Fruit fly (Drosophila melanogaster) ovary, adult (tissue): ENCODE data around the gene APC7.

Source experiments
- CG17801 ChIP-seq: fragments of 200-800 bp; optimal IDR thresholded peaks from 2 replicates; lab custom pipeline; 2019; ENCODE audit warnings: missing biosample characterization, mild to moderate bottlenecking, missing genetic modification characterization, moderate library complexity; ENCODE audit not compliant: partially characterized antibody

Gene APC7

DNA sequence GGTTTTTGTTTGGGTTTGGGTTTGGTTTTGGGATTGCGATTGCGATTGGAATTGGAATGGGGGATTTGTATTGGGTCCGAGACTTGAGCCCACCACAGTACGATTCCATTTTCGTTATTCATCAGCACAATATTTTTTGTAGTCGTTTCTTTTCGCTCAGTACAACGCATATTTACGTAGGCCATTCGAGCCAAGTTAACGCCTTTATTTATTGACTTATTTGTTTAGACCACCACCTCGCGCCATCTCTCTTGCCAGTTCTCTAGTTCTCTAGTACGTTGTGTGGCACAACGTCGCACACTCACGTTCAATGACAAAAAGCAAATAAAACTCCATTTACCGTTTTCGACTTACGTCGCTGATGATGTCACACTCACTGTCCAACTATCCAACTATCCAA lies 7.8 kb downstream of the APC7 start:
- TF ChIP-seq CG17801 (GFP tag; lab: Kevin White, UChicago), result no peak

dm6 chrX:6611831-6612230 lies 14.9 kb downstream of the APC7 start:
- no peak for TF ChIP-seq CG17801 (GFP tag; lab: Kevin White, UChicago)

dm6 chrX:6612509-6612908 lies 15.6 kb downstream of the APC7 start:
- TF ChIP-seq CG17801 (GFP tag; lab: Kevin White, UChicago), result no peak

DNA sequence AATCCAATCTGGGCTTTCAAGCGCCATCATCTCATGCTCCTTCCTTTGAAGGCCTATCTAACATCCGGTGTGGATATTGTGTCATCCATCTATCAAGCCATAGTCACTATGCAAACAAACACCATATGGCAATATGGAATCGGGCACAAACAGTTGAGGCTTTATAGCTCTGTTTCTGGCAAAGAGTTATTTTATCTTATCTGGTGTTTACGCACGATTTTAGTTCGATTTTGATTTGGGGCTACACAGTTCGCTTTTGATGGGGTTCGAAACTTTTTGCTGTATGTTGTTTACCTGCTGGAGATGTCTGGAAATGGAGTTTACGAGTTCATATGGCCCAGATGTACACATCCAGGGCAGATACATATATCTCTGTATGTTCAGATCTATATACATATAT lies 16.7 kb downstream of the APC7 start:
- no peak for TF ChIP-seq CG17801 (GFP tag; lab: Kevin White, UChicago)

DNA sequence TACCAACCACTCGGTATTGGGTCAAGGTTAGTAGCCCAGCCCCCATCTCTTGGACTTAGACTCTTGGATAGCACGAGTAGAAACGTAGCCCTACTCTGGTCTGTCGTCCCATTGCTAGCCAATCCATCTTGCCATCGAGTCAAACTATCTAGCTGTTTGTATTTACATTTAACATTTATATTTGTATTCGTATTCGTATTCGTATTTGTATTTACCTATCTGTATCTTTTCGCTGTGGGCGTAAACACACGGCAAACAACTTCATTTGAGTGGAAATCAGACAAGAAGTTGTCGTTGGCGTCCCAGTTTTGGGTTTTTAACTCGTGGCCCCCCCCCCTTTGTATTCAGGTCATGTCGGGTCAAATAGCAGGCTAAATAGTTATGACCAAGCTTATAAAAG lies 17.4 kb downstream of the APC7 start:
- no peak for TF ChIP-seq CG17801 (GFP tag; lab: Kevin White, UChicago)

DNA sequence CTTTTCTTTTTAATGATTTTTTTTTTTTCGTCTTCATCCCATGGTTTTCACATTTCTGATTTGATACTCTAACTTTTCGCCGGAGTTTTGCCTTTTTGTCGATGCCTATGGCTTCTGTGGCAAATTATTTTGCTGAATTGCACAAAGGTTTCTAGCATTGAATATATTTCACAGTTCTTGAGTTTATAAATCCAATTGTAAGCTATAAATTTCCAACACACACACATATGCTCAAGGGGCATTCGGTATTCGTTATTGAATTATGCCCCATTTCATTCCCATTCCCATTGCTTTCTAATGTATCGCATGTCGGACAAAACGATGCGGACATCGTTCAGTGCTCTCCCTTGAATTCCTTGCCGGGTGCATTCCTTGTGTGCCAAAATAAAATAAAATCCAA lies 18.6 kb downstream of the APC7 start:
- no peak for TF ChIP-seq CG17801 (GFP tag; lab: Kevin White, UChicago)

DNA sequence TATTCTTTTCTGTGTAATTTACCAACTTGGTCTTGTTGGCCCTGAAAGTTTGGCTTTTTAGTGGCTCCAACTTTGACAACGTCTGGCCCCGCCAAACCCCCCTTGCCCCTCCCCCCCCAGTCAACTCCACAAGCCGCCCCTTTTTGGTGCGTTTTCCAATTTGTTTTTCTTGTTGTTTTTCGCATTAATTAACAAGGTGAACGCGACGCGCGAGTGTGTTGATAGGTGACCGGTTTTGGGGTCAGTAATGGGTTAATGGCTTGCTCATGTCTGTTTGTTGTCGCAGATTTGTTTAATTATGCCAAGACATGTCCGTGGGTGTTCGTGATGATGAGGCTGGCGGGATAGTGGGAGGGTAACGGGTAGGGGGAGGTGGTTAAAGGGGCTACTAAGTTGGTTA lies 19.9 kb downstream of the APC7 start:
- TF ChIP-seq CG17801 (GFP tag; lab: Kevin White, UChicago), result no peak

DNA sequence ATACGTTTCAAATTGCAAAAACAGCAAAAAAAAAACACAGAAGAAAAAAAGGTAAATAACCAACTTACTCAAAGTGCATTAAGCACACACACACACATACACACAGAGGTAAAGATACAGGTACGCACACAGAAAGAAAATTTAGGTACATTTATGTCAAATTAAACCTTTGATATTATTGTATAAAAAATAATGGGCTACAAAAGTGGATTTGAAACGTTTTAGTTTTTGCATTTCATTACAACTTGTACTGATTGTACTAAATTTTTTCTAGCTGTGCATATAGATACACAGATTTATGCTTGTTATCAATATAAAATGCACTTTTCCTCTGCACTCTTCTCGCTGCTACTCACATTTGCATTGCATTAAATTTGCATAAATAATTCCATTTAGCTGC lies 20.5 kb downstream of the APC7 start:
- TF ChIP-seq CG17801 (GFP tag; lab: Kevin White, UChicago), result no peak

DNA sequence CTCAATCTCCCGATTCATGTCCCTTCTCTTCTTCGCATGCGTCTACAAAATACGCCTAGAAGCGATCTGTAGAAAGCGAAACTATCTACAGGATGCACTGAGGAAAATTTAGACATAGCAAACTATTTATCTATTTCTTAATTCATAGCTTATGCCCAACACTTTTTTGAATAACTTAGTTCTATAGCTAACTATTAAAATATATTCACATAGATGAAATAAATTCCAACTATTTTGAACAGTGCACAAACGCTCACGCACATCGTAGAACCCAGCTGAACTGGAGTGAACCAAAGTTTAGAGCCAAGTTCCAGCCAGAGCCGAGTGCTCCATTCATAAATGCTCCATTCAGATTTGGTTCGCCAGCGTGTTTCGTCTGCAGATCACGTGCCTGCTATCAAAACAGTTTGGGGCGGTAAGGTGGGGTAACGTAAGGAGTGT lies 24.7 kb downstream of the APC7 start:
- no peak for TF ChIP-seq CG17801 (GFP tag; lab: Kevin White, UChicago)

dm6 chrX:6624006-6624745 lies 27.3 kb downstream of the APC7 start:
- peak; percentile 79 for TF ChIP-seq CG17801 (GFP tag; lab: Kevin White, UChicago)

- TF ChIP-seq CG17801 (GFP tag; lab: Kevin White, UChicago), result no peak
Measured at dm6 chrX:6624977-6625591, 28.2 kb downstream of the APC7 start.

DNA sequence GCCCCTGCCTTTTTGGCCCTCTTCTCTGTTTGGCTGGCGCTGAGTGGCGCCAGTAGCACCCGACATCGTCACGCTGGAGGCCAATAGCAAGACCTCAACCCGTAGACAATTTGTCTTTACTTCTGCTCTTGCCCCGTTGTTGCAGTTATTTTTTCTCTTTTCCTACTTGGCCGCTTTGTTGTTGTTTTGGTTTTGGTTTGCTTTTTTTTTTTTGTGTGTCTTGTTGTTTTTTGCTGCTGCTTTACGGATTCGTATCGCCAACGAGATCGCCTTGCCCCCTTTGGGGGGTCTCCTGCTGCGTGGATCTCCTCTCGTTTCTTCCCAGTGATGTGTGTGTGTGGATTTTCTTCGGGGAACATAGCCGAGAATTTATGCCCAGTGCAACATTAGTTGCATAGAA lies 35.0 kb downstream of the APC7 start:
- TF ChIP-seq CG17801 (GFP tag; lab: Kevin White, UChicago), result no peak

dm6 chrX:6633659-6634058 lies 36.8 kb downstream of the APC7 start, which contains the start of gene CG14443:
CG14443 (plus strand) TSS chrX:6633959.
- TF ChIP-seq CG17801 (GFP tag; lab: Kevin White, UChicago), result no peak

dm6 chrX:6638123-6638522 lies 41.2 kb downstream of the APC7 start:
- no peak for TF ChIP-seq CG17801 (GFP tag; lab: Kevin White, UChicago)

dm6 chrX:6641602-6642001 lies 44.7 kb downstream of the APC7 start:
- TF ChIP-seq CG17801 (GFP tag; lab: Kevin White, UChicago), result peak; percentile 81

- no peak for TF ChIP-seq CG17801 (GFP tag; lab: Kevin White, UChicago)
Measured at dm6 chrX:6642593-6643257, 45.8 kb downstream of the APC7 start.
